Worm (Caenorhabditis elegans) whole organism, mixed stage, embryonic: ENCODE data around the gene mam-4.

ENCODE experiments used
- blmp-1 ChIP-seq: fragments of 150-350 bp; optimal IDR thresholded peaks from 2 replicates; lab custom pipeline; 2014; ENCODE audit warnings: missing biosample characterization, missing genetic modification characterization
- ces-1 ChIP-seq: fragments of 150-350 bp; optimal IDR thresholded peaks from 2 replicates; lab custom pipeline; 2014; ENCODE audit warnings: missing biosample characterization, missing genetic modification reagents, missing genetic modification characterization
- drap-1 ChIP-seq: fragments of 200-800 bp; sonication (Bioruptor generic); optimal IDR thresholded peaks from 3 replicates; lab custom pipeline; 2018; ENCODE audit warnings: mild to moderate bottlenecking, missing genetic modification characterization, missing compliant biosample characterization
- elt-3 ChIP-seq: fragments of 150-350 bp; optimal IDR thresholded peaks from 2 replicates; lab custom pipeline; 2014; ENCODE audit warnings: missing biosample characterization, missing genetic modification characterization
- hlh-1 ChIP-seq: fragments of 150-350 bp; optimal IDR thresholded peaks from 2 replicates; lab custom pipeline; 2014; ENCODE audit warnings: missing biosample characterization, missing genetic modification reagents, missing genetic modification characterization
- nhr-12 ChIP-seq: fragments of 150-350 bp; optimal IDR thresholded peaks from 2 replicates; lab custom pipeline; 2014; ENCODE audit warnings: missing biosample characterization, missing genetic modification characterization
- nhr-237 ChIP-seq: fragments of 150-350 bp; optimal IDR thresholded peaks from 2 replicates; lab custom pipeline; 2014; ENCODE audit warnings: missing biosample characterization, missing genetic modification characterization
- nhr-28 ChIP-seq: fragments of 150-350 bp; optimal IDR thresholded peaks from 2 replicates; lab custom pipeline; 2014; ENCODE audit warnings: missing biosample characterization, missing genetic modification characterization
- nhr-76 ChIP-seq: sonication (generic microtip); optimal IDR thresholded peaks from 2 replicates; lab custom pipeline; 2017; ENCODE audit warnings: missing biosample characterization, missing genetic modification characterization
- pha-4 ChIP-seq: fragments of 150-350 bp; optimal IDR thresholded peaks from 2 replicates; lab custom pipeline; 2018; ENCODE audit warnings: missing biosample characterization, missing genetic modification reagents, missing genetic modification characterization
- snpc-4 ChIP-seq: fragments of 150-350 bp; optimal IDR thresholded peaks from 2 replicates; lab custom pipeline; 2014; ENCODE audit warnings: missing biosample characterization, missing genetic modification characterization
- unc-39 ChIP-seq: fragments of 150-350 bp; optimal IDR thresholded peaks from 2 replicates; lab custom pipeline; 2014; ENCODE audit warnings: missing biosample characterization, missing genetic modification characterization
- unc-62 ChIP-seq: fragments of 150-350 bp; optimal IDR thresholded peaks from 2 replicates; lab custom pipeline; 2014; ENCODE audit warnings: missing biosample characterization, missing genetic modification reagents, missing genetic modification characterization
- ztf-11 ChIP-seq: fragments of 150-350 bp; optimal IDR thresholded peaks from 2 replicates; lab custom pipeline; 2014; ENCODE audit warnings: missing biosample characterization, missing genetic modification characterization

ce11 chrV:11241580-11241979 is 6.4 kb upstream of the mam-4 start, which contains the start of gene pgap-1:
- TF ChIP-seq pha-4 (tag; lab: Kevin White, UChicago) (no peak), ces-1 (no peak), blmp-1 (tag; lab: Kevin White, UChicago) (no peak), unc-39 (tag; lab: Kevin White, UChicago) (no peak), nhr-237 (no peak), nhr-76 (tag; lab: Kevin White, UChicago) (no peak), snpc-4 (tag; lab: Kevin White, UChicago) (no peak), hlh-1 (tag; lab: Kevin White, UChicago) (no peak), unc-62 (no peak), ztf-11 (tag; lab: Kevin White, UChicago) (no peak), elt-3 (tag; lab: Kevin White, UChicago) (no peak), drap-1 (GFP tag; lab: Kevin White, UChicago) (no peak), nhr-28 (tag; lab: Kevin White, UChicago) (no peak), nhr-12 (tag; lab: Kevin White, UChicago) (no peak)
